Fruit fly (Drosophila melanogaster) whole organism, adult: ENCODE measurements around the gene CG4301.

ENCODE experiments used
- CG11617 ChIP-seq: fragments of 200-800 bp; sonication (Bioruptor generic); optimal IDR thresholded peaks from 2 replicates; lab custom pipeline; 2017; ENCODE audit warnings: mild to moderate bottlenecking, missing biosample characterization, missing genetic modification reagents, missing genetic modification characterization
- kay ChIP-seq: fragments of 200-800 bp; sonication (Bioruptor generic); peaks from one replicate; lab custom pipeline; 2016; ENCODE audit warnings: missing biosample characterization, missing genetic modification characterization, borderline replicate concordance

CG4301 gene

DNA sequence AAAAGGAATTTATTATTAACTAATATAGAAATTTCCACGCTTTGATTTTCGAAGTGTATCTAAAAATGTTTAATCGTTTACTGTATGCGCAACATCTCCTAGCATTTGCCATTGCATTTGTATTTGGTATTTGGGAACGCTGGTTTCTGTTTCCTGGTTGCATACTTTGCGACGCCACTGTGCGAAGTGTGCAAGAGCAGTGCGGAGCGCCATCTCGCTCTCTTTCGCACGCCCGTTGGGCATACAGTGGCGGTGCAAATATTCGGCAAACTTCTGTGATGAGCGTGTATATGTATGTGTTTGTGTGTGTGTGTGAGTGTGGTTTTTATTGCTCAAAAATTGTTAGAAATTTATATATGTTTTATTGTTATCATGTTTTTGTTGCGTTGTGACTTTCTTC is 53.2 kb downstream of the CG4301 start:
- TF ChIP-seq kay (GFP tag; lab: Kevin White, UChicago) (peak; percentile 60), CG11617 (GFP tag; lab: Kevin White, UChicago) (no peak)
